Worm (Caenorhabditis elegans): ENCODE results near the gene C46F11.5.
A peak's percentile ranks its signal among the peaks of the same experiment; 100 is the strongest.

The C46F11.5 gene

DNA sequence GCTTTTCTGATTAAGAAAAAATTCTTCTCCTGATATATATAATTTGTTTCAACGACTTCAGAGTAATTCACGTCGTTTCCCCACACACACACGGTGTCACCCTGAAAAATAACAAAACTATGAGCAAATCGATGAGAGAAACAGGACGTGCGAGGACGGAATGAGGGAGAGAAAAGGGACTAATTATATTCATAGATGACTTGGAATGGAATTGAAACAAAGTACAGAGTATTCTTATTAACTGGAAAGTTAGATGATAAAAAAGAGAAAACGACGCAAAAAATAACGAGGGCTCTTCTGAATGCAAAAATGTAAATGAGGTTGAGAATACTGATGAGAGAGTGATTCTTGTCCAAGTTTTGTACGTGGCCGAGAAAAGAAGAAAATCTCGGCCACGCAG, 12.9 kb upstream of the C46F11.5 start, which contains the start of gene C46F11.6:
C46F11.6 (minus strand) TSS at position 101 of the 400 bp plus-strand sequence.
- TF ChIP-seq ceh-82 (tag; optimal IDR thresholded peaks at IDR 0.05) (no peak), aly-2 (tag; optimal IDR thresholded peaks at IDR 0.05) (no peak), ama-1 (optimal IDR thresholded peaks at IDR 0.05) (no peak), nhr-43 (tag; optimal IDR thresholded peaks at IDR 0.05; ENCODE audit: poor library complexity, severe bottlenecking) (no peak), lin-39 (tag; optimal IDR thresholded peaks at IDR 0.05) (no peak), ZK546.5 (tag; optimal IDR thresholded peaks at IDR 0.05) (no peak), fkh-10 (GFP tag; optimal IDR thresholded peaks at IDR 0.05) (no peak), ceh-16 (tag; optimal IDR thresholded peaks at IDR 0.05) (no peak), elt-3 (tag; optimal IDR thresholded peaks at IDR 0.05) (no peak), R02D3.7 (tag; optimal IDR thresholded peaks at IDR 0.05) (no peak), nhr-11 (tag; optimal IDR thresholded peaks at IDR 0.05) (no peak), nhr-76 (tag; optimal IDR thresholded peaks at IDR 0.05) (no peak), mdl-1 (tag; optimal IDR thresholded peaks at IDR 0.05) (no peak), ztf-4 (tag; optimal IDR thresholded peaks at IDR 0.05) (no peak), snpc-4 (tag; optimal IDR thresholded peaks at IDR 0.05) (no peak), ceh-9 (tag; optimal IDR thresholded peaks at IDR 0.05) (no peak), zag-1 (tag; optimal IDR thresholded peaks at IDR 0.05) (no peak), jun-1 (tag; optimal IDR thresholded peaks at IDR 0.05) (no peak), fos-1 (tag; optimal IDR thresholded peaks at IDR 0.05) (no peak), pha-4 (tag; optimal IDR thresholded peaks at IDR 0.05) (no peak)

- TF ChIP-seq nhr-76 (tag; optimal IDR thresholded peaks at IDR 0.05): no peak
- TF ChIP-seq egl-5 (tag; optimal IDR thresholded peaks at IDR 0.05): no peak
- TF ChIP-seq lin-39 (tag; optimal IDR thresholded peaks at IDR 0.05): peak; percentile 45
- no peak for TF ChIP-seq mdl-1 (tag; optimal IDR thresholded peaks at IDR 0.05)
- TF ChIP-seq unc-62 (GFP tag; optimal IDR thresholded peaks at IDR 0.05): no peak
- TF ChIP-seq zag-1 (tag; optimal IDR thresholded peaks at IDR 0.05): no peak
- TF ChIP-seq hmg-11 (tag; optimal IDR thresholded peaks at IDR 0.05): peak; percentile 88
- TF ChIP-seq pha-4 (tag; optimal IDR thresholded peaks at IDR 0.05): peak; percentile 63
- TF ChIP-seq nhr-67 (tag; optimal IDR thresholded peaks at IDR 0.05): no peak
- peak; percentile 15 for TF ChIP-seq elt-2 (tag; optimal IDR thresholded peaks at IDR 0.05)
- no peak for TF ChIP-seq skn-1 (tag; optimal IDR thresholded peaks at IDR 0.05)
- TF ChIP-seq nhr-25 (tag; optimal IDR thresholded peaks at IDR 0.05): no peak
- peak; percentile 43 for TF ChIP-seq nfya-1 (tag; optimal IDR thresholded peaks at IDR 0.05; ENCODE audit: insufficient read depth)
Measured at ce11 chrIII:3664224-3664623, 6.8 kb upstream of the C46F11.5 start, which contains the start of gene C46F11.4. C46F11.4 (minus strand) TSS chrIII:3664304.

DNA sequence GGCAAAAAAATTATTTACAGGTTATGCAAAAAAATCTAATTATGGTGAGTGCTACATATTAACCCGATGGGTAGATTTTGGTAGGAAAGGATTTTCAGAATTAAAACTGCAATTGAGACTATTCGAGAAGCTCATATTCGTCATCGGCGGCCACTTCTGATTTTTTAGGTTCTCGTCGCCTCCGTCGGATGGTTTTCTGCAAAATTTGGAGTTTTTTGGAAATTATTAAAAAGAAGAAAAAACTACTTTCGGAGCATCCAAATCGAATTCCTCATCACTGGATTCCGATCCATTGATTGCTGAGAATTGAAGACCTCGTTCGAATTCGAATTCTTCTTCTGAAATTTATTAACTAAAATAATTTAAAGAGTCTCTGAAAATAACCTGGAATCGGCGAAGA, 4.4 kb downstream of the C46F11.5 start:
- TF ChIP-seq ama-1 (optimal IDR thresholded peaks at IDR 0.05) (peak; percentile 60), ztf-11 (tag; optimal IDR thresholded peaks at IDR 0.05) (no peak), ceh-82 (tag; optimal IDR thresholded peaks at IDR 0.05) (no peak), elt-2 (tag; optimal IDR thresholded peaks at IDR 0.05) (peak; percentile 14), nhr-25 (tag; optimal IDR thresholded peaks at IDR 0.05) (peak; percentile 25)

ce11 chrIII:3652427-3652826, 5.0 kb downstream of the C46F11.5 start:
- peak; percentile 54 for TF ChIP-seq ama-1 (optimal IDR thresholded peaks at IDR 0.05)
- TF ChIP-seq nhr-11 (tag; optimal IDR thresholded peaks at IDR 0.05): no peak

ce11 chrIII:3650677-3651315, 6.6 kb downstream of the C46F11.5 start, which contains the start of the genes madf-8 and gsr-1:
madf-8 (minus strand) TSS chrIII:3650832.
gsr-1 (plus strand) TSS chrIII:3650907.
- TF ChIP-seq lin-39 (tag; optimal IDR thresholded peaks at IDR 0.05): peak; percentile 12
- TF ChIP-seq snpc-4 (tag; optimal IDR thresholded peaks at IDR 0.05): no peak
- peak; percentile 65 for TF ChIP-seq nfya-1 (tag; optimal IDR thresholded peaks at IDR 0.05; ENCODE audit: insufficient read depth)
- no peak for TF ChIP-seq elt-1 (tag; optimal IDR thresholded peaks at IDR 0.05)
- TF ChIP-seq lsy-12 (tag; optimal IDR thresholded peaks at IDR 0.05): no peak
- TF ChIP-seq nhr-77 (tag; optimal IDR thresholded peaks at IDR 0.05): no peak
- TF ChIP-seq zag-1 (tag; optimal IDR thresholded peaks at IDR 0.05): no peak
- TF ChIP-seq fkh-10 (GFP tag; optimal IDR thresholded peaks at IDR 0.05): no peak
- peak; percentile 27 for TF ChIP-seq pha-4 (tag; optimal IDR thresholded peaks at IDR 0.05)
- peak; percentile 46 for TF ChIP-seq lin-15B (tag; optimal IDR thresholded peaks at IDR 0.05)
- peak; percentile 16 for TF ChIP-seq pqm-1 (tag; optimal IDR thresholded peaks at IDR 0.05)
- TF ChIP-seq nhr-25 (tag; optimal IDR thresholded peaks at IDR 0.05): peak; percentile 1
- TF ChIP-seq R02D3.7 (tag; optimal IDR thresholded peaks at IDR 0.05): peak; percentile 0
- TF ChIP-seq hmg-11 (tag; optimal IDR thresholded peaks at IDR 0.05): peak; percentile 36
- no peak for TF ChIP-seq ceh-9 (tag; optimal IDR thresholded peaks at IDR 0.05)
- TF ChIP-seq jun-1 (tag; optimal IDR thresholded peaks at IDR 0.05): no peak
- TF ChIP-seq egl-5 (tag; optimal IDR thresholded peaks at IDR 0.05): no peak
- TF ChIP-seq elt-2 (tag; optimal IDR thresholded peaks at IDR 0.05): peak; percentile 16

Measured in whole organism, L3 larva.